Worm (Caenorhabditis elegans) whole organism, L4/young adult: Measurements from ENCODE around the gene F32H5.3.

Source experiments
- W03F9.2 ChIP-seq: fragments of 150-350 bp; optimal IDR thresholded peaks from 2 replicates; lab custom pipeline; 2014; ENCODE audit warnings: missing biosample characterization, missing genetic modification characterization
- dao-5 ChIP-seq: sonication (generic microtip); optimal IDR thresholded peaks from 2 replicates; lab custom pipeline; 2016; ENCODE audit warnings: missing genotype, missing genetic modification characterization, moderate library complexity, missing compliant biosample characterization
- him-1 ChIP-seq: sonication (generic microtip); optimal IDR thresholded peaks from 2 replicates; lab custom pipeline; 2016; ENCODE audit warnings: missing genotype, missing genetic modification reagents, missing genetic modification characterization, missing compliant biosample characterization

- TF ChIP-seq W03F9.2 (tag; lab: Kevin White, UChicago) = no peak
- TF ChIP-seq him-1 (tag; lab: Kevin White, UChicago) = no peak
- no peak for TF ChIP-seq dao-5 (tag; lab: Kevin White, UChicago)
Observed at ce11 chrV:13371336-13371735, 12.2 kb downstream of the F32H5.3 start.
